Worm (Caenorhabditis elegans): ENCODE measurements around the gene D2096.7.

The D2096.7 gene

ce11 chrIV:8333554-8333953 lies 43.9 kb downstream of the D2096.7 start:
- TF ChIP-seq elt-1 (tag; optimal IDR thresholded peaks at IDR 0.05) (no peak), nhr-67 (tag; optimal IDR thresholded peaks at IDR 0.05) (no peak), aly-2 (tag; optimal IDR thresholded peaks at IDR 0.05) (no peak), unc-39 (tag; optimal IDR thresholded peaks at IDR 0.05) (no peak)

- TF ChIP-seq elt-3 (tag; optimal IDR thresholded peaks at IDR 0.05) = no peak
- TF ChIP-seq nhr-23 (tag; optimal IDR thresholded peaks at IDR 0.05) = no peak
- TF ChIP-seq egl-27 (tag; optimal IDR thresholded peaks at IDR 0.05) = no peak
- no peak for TF ChIP-seq lsy-12 (tag; optimal IDR thresholded peaks at IDR 0.05)
- no peak for TF ChIP-seq nhr-77 (tag; optimal IDR thresholded peaks at IDR 0.05)
- no peak for TF ChIP-seq elt-2 (tag; optimal IDR thresholded peaks at IDR 0.05)
- no peak for TF ChIP-seq fkh-10 (GFP tag; optimal IDR thresholded peaks at IDR 0.05)
- no peak for TF ChIP-seq snpc-4 (tag; optimal IDR thresholded peaks at IDR 0.05)
- no peak for TF ChIP-seq egl-5 (tag; optimal IDR thresholded peaks at IDR 0.05)
- TF ChIP-seq pqm-1 (tag; optimal IDR thresholded peaks at IDR 0.05) = no peak
- no peak for TF ChIP-seq ZK546.5 (tag; optimal IDR thresholded peaks at IDR 0.05)
- TF ChIP-seq sea-2 (GFP tag; optimal IDR thresholded peaks at IDR 0.05) = no peak
- no peak for TF ChIP-seq jun-1 (tag; optimal IDR thresholded peaks at IDR 0.05)
- TF ChIP-seq aly-2 (tag; optimal IDR thresholded peaks at IDR 0.05) = no peak
- no peak for TF ChIP-seq nhr-67 (tag; optimal IDR thresholded peaks at IDR 0.05)
- no peak for TF ChIP-seq pha-4 (tag; optimal IDR thresholded peaks at IDR 0.05)
- no peak for TF ChIP-seq nfya-1 (tag; optimal IDR thresholded peaks at IDR 0.05; ENCODE audit: insufficient read depth)
- no peak for TF ChIP-seq mml-1 (tag; optimal IDR thresholded peaks at IDR 0.05)
- no peak for TF ChIP-seq tbx-2 (tag; optimal IDR thresholded peaks at IDR 0.05)
Observed at ce11 chrIV:8333034-8333433, 44.4 kb downstream of the D2096.7 start.

DNA sequence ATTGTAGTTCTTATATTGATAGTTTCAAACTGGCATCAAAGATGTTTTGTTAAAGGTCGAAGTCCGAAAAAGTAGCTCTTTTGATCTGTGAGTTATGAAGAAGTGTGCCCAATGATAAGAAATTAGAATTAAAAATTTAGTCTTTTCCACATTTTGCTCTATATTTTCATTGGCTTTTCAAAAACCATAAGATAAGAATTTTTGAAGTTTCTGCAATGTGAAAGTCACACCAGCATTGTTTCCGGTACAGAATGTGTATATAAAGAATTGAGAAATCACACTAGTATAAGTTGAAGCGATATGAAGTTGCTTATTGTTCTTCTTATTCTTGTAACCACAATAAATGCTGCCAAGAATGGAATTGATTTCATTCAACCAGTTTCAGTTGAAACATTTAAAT lies 44.9 kb downstream of the D2096.7 start, which contains the start of gene lys-10:
lys-10 (plus strand) TSS at position 301 of the 400 bp plus-strand sequence.
- TF ChIP-seq daf-12 (tag; optimal IDR thresholded peaks at IDR 0.05) = no peak
- TF ChIP-seq nhr-11 (tag; optimal IDR thresholded peaks at IDR 0.05) = no peak
- TF ChIP-seq pqm-1 (tag; optimal IDR thresholded peaks at IDR 0.05) = no peak
- TF ChIP-seq elt-2 (tag; optimal IDR thresholded peaks at IDR 0.05) = no peak
- TF ChIP-seq zag-1 (tag; optimal IDR thresholded peaks at IDR 0.05) = no peak

- TF ChIP-seq lsy-12 (tag; optimal IDR thresholded peaks at IDR 0.05) (no peak), lin-39 (tag; optimal IDR thresholded peaks at IDR 0.05) (no peak), sea-2 (GFP tag; optimal IDR thresholded peaks at IDR 0.05) (no peak), mml-1 (tag; optimal IDR thresholded peaks at IDR 0.05) (no peak), nhr-12 (tag; optimal IDR thresholded peaks at IDR 0.05) (no peak), ceh-9 (tag; optimal IDR thresholded peaks at IDR 0.05) (no peak), nhr-67 (tag; optimal IDR thresholded peaks at IDR 0.05) (no peak)
Observed at ce11 chrIV:8328913-8329312, 48.5 kb downstream of the D2096.7 start, which contains the start of gene F35H10.2. Gene F35H10.2 (plus strand): TSS chrIV:8329213.
